Worm (Caenorhabditis elegans) whole organism, early embryonic: ENCODE data around the gene F16H6.4.

Experiments
- B0310.2 ChIP-seq: sonication (generic microtip); optimal IDR thresholded peaks from 2 replicates; lab custom pipeline; 2016; ENCODE audit warnings: mild to moderate bottlenecking, missing genetic modification characterization, missing compliant biosample characterization
- F13C5.2 ChIP-seq: sonication (generic microtip); optimal IDR thresholded peaks from 2 replicates; lab custom pipeline; 2017; ENCODE audit warnings: mild to moderate bottlenecking, missing genetic modification characterization, inconsistent platforms, missing compliant biosample characterization
- aly-1 ChIP-seq: sonication (generic microtip); optimal IDR thresholded peaks from 2 replicates; lab custom pipeline; 2016; ENCODE audit warnings: missing genetic modification characterization, missing compliant biosample characterization
- ama-1 ChIP-seq: fragments of 150-350 bp; optimal IDR thresholded peaks from 2 replicates; lab custom pipeline; 2014
- ceh-13 ChIP-seq: fragments of 200-800 bp; sonication (Bioruptor generic); optimal IDR thresholded peaks from 2 replicates; lab custom pipeline; 2018; ENCODE audit warnings: mild to moderate bottlenecking, missing genetic modification characterization, missing compliant biosample characterization
- ceh-36 ChIP-seq: sonication (generic microtip); optimal IDR thresholded peaks from 2 replicates; lab custom pipeline; 2016; ENCODE audit warnings: missing genetic modification characterization, inconsistent platforms, missing compliant biosample characterization
- ets-7 ChIP-seq: sonication (generic microtip); optimal IDR thresholded peaks from 2 replicates; lab custom pipeline; 2016; ENCODE audit warnings: missing genotype, missing genetic modification characterization, missing compliant biosample characterization
- flt-1 ChIP-seq: fragments of 200-800 bp; sonication (Bioruptor generic); IDR thresholded peaks from 2 replicates; pipeline ENCODE4 v1.3.6; 2022; ENCODE audit warnings: missing genetic modification characterization, missing compliant biosample characterization
- hmbx-1 ChIP-seq: sonication (generic microtip); optimal IDR thresholded peaks from 2 replicates; lab custom pipeline; 2016; ENCODE audit warnings: mild to moderate bottlenecking, missing genetic modification characterization, missing compliant biosample characterization
- hmg-4 ChIP-seq: fragments of 200-800 bp; sonication (Bioruptor generic); optimal IDR thresholded peaks from 2 replicates; lab custom pipeline; 2018; ENCODE audit warnings: mild to moderate bottlenecking, missing genetic modification characterization, missing compliant biosample characterization
- hnd-1 ChIP-seq: sonication (generic microtip); optimal IDR thresholded peaks from 2 replicates; lab custom pipeline; 2016; ENCODE audit warnings: missing genetic modification characterization, missing compliant biosample characterization
- pes-1 ChIP-seq: fragments of 200-800 bp; sonication (Bioruptor generic); IDR thresholded peaks from 2 replicates; pipeline ENCODE4 v1.3.6; 2022; ENCODE audit warnings: missing genetic modification reagents, missing genetic modification characterization, missing compliant biosample characterization
- scrt-1 ChIP-seq: fragments of 200-800 bp; sonication (Bioruptor generic); IDR thresholded peaks from 2 replicates; pipeline ENCODE4 v1.3.6; 2022; ENCODE audit warnings: missing genetic modification characterization, missing compliant biosample characterization
- sea-1 ChIP-seq: fragments of 200-800 bp; sonication (Bioruptor generic); conservative IDR thresholded peaks from 2 replicates; pipeline ENCODE4 v1.3.6; 2022; ENCODE audit warnings: missing genetic modification characterization, missing compliant biosample characterization
- tbx-11 ChIP-seq: fragments of 200-800 bp; sonication (Bioruptor generic); IDR thresholded peaks from 2 replicates; pipeline ENCODE4 v1.3.6; 2022; ENCODE audit warnings: missing genetic modification characterization, missing compliant biosample characterization
- tbx-37 ChIP-seq: fragments of 200-800 bp; sonication (Bioruptor generic); conservative IDR thresholded peaks from 2 replicates; pipeline ENCODE4 v1.3.6; 2022; ENCODE audit warnings: missing genetic modification reagents, missing genetic modification characterization, missing compliant biosample characterization
- tra-4 ChIP-seq: sonication (generic microtip); optimal IDR thresholded peaks from 2 replicates; lab custom pipeline; 2017; ENCODE audit warnings: missing genetic modification characterization, missing compliant biosample characterization

Gene F16H6.4

DNA sequence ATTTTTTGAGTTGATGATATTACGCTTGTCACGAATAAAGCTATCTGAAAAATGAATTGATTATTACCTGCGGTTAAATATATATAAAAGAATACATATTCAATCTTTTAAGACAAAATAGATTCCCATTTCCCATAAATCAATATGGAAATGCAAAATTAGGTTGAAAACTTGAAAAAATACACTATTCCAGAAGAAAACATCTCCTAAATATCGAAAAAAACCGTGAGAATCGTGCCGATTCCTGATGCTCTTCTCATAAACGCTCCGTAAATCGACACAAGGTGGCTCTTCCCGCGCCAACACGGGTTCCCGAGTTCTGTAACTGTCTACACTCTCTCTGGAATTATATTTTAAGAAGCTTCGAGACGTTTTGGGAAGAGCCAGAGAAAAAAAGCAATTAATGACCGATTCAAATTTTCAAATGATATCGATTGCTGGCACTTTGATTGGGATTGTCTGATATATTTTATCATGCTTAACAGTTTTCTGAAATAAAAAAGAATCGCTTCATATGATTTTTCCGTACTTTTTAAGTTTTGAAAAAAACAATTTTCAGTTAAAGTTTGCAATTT lies 38.3 kb downstream of the F16H6.4 start, which contains the start of gene R10E8.3:
Gene R10E8.3 (minus strand): TSS at position 51 of the 575 bp plus-strand sequence.
- TF ChIP-seq B0310.2 (no peak), ceh-13 (no peak), tbx-11 (GFP tag; lab: Robert Waterston, UW) (no peak), ets-7 (no peak), ama-1 (lab: Kevin White, UChicago) (no peak), hnd-1 (tag; lab: Kevin White, UChicago) (no peak), hmg-4 (GFP tag; lab: Kevin White, UChicago) (no peak)

DNA sequence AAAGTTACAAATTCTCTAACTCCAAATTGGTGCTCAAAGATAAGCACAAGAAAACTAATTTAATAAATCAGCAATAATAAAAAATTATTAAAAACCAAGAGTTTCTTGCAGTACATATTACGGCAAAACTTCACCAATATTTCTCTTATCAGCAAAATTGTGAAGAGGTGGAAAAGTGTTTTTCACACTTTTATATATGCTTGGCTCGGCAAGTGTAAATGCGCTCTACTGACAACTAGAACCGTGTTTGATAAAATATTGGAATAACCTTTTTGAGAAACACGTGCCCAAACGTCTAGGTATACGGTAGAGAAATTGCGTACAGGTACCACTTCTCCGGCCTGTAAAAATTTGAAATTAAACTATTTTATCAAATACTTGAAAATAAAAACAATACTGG lies 42.8 kb downstream of the F16H6.4 start, which contains the start of gene R10E8.8:
Gene R10E8.8 (minus strand): TSS at position 343 of the 400 bp plus-strand sequence.
- TF ChIP-seq tbx-11 (GFP tag; lab: Robert Waterston, UW) (no peak), sea-1 (GFP tag; lab: Robert Waterston, UW) (no peak), scrt-1 (GFP tag; lab: Robert Waterston, UW) (no peak), flt-1 (no peak), B0310.2 (no peak), tra-4 (no peak), tbx-37 (GFP tag; lab: Robert Waterston, UW) (no peak), pes-1 (GFP tag; lab: Robert Waterston, UW) (no peak)

DNA sequence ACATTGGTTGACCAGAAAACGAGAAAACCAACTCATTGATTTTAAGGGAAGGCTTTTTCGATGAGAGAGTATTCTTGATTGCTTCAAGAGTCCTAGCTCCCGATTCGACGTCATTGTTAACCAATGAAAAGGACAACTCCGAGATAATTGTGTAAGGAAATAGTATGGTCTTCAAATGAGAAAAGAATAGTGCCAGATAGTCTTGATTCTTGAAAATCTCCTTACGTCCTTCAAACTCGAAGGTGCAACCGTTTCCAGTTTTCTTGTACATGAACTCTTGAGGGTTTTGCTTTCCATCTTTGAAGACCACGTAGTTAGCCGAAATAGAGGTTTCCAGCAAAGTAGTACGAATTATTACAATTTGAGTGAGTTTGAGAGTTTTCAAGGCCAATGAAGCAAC lies 44.7 kb downstream of the F16H6.4 start:
- TF ChIP-seq tbx-11 (GFP tag; lab: Robert Waterston, UW): no peak
- no peak for TF ChIP-seq ceh-13
- no peak for TF ChIP-seq hnd-1 (tag; lab: Kevin White, UChicago)
- TF ChIP-seq B0310.2: no peak
- no peak for TF ChIP-seq tbx-37 (GFP tag; lab: Robert Waterston, UW)

DNA sequence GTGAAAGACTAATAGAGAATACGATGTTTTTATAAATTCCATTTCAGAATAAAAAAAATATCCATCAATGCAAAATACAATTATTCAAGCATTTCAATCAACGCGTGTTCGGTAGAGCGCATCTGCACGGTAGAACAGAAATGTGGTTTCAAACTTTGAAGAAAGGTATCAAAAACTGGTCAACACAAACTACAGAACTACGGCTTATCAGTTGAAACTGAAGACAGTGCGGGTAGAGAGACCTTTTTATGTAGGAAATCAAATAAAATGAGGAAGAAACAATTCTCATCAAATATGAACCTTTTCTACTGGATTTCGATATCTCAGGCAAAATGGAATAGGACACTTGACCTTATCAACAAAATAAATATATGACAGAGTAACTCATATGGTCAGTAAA lies 45.9 kb downstream of the F16H6.4 start:
- TF ChIP-seq ceh-13: no peak
- TF ChIP-seq tbx-37 (GFP tag; lab: Robert Waterston, UW): no peak

DNA sequence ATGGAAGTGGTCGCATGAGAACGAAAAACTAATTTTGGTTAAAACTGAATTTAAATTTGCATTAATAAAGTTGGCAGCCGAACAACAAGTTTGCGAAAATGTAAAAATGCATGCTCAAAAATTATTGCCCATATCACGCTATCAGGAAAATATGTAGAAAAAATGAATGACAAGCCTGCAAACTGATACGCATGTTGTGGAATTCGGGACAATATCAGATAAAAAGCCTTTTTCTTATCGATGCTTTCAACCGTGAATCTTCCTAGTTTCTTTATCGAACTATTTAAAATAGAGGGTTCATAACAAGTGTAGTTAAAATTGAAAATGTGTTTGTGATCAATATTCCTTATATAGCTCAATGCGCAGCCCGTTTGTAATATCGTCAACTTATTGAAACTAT lies 47.6 kb downstream of the F16H6.4 start:
- TF ChIP-seq hmbx-1 (tag; lab: Kevin White, UChicago) (no peak), flt-1 (no peak), F13C5.2 (no peak), ama-1 (lab: Kevin White, UChicago) (no peak), tra-4 (no peak), B0310.2 (no peak), pes-1 (GFP tag; lab: Robert Waterston, UW) (no peak), tbx-37 (GFP tag; lab: Robert Waterston, UW) (no peak), scrt-1 (GFP tag; lab: Robert Waterston, UW) (no peak), ceh-13 (no peak), ceh-36 (tag; lab: Kevin White, UChicago) (no peak), hmg-4 (GFP tag; lab: Kevin White, UChicago) (no peak), ets-7 (no peak), tbx-11 (GFP tag; lab: Robert Waterston, UW) (no peak), hnd-1 (tag; lab: Kevin White, UChicago) (no peak), aly-1 (no peak), sea-1 (GFP tag; lab: Robert Waterston, UW) (no peak)

DNA sequence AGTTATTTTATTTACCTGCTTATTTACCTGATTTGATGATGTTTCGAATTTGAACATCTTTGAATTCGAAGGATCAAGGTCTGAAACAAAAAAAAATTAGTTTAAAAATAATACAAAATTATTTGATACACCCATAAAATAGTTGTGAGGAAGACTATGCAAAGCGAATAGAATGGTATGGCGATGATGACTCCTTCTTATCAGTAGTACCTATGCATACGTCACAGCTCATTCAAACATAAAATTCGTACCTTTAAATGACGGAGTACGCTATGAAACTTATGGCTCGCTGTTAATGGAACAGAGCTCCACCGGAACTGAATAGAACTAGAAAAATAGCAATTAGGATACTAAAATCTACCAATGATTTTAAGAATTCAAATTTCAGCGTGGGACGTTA lies 53.7 kb downstream of the F16H6.4 start, which contains the start of gene R10E8.1:
Gene R10E8.1 (minus strand): TSS at position 178 of the 400 bp plus-strand sequence.
- TF ChIP-seq B0310.2 (no peak), ama-1 (lab: Kevin White, UChicago) (no peak), hmg-4 (GFP tag; lab: Kevin White, UChicago) (no peak), hnd-1 (tag; lab: Kevin White, UChicago) (no peak), tbx-11 (GFP tag; lab: Robert Waterston, UW) (no peak), F13C5.2 (no peak), hmbx-1 (tag; lab: Kevin White, UChicago) (no peak), ceh-13 (no peak), tbx-37 (GFP tag; lab: Robert Waterston, UW) (no peak), sea-1 (GFP tag; lab: Robert Waterston, UW) (no peak), aly-1 (no peak), tra-4 (no peak), scrt-1 (GFP tag; lab: Robert Waterston, UW) (no peak), ets-7 (no peak), flt-1 (no peak)

DNA sequence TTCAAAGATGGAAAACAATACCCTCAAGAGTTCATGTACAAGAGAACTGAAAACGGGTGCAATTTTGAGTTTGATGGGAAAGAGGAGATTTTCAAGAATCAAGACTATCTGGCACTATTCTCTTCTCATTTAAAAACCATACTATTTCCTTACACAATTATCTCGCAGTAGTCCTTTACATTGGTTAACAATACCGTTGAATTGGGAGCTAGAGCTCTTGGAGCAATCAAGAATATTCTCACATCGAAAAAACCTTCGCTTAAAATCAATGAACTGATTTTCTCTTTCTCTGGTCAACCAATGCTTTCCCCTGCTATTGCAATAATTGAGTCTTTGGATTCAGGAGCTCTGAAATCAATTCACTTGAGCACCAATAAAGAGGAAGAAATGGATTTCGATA lies 55.0 kb downstream of the F16H6.4 start, which contains the start of gene R10E8.2:
Gene R10E8.2 (plus strand): TSS at position 301 of the 400 bp plus-strand sequence.
- TF ChIP-seq ama-1 (lab: Kevin White, UChicago) (no peak), sea-1 (GFP tag; lab: Robert Waterston, UW) (no peak), ceh-36 (tag; lab: Kevin White, UChicago) (no peak), tbx-11 (GFP tag; lab: Robert Waterston, UW) (no peak), flt-1 (no peak), pes-1 (GFP tag; lab: Robert Waterston, UW) (no peak), ets-7 (no peak), aly-1 (no peak), tra-4 (no peak), tbx-37 (GFP tag; lab: Robert Waterston, UW) (no peak), F13C5.2 (no peak)

DNA sequence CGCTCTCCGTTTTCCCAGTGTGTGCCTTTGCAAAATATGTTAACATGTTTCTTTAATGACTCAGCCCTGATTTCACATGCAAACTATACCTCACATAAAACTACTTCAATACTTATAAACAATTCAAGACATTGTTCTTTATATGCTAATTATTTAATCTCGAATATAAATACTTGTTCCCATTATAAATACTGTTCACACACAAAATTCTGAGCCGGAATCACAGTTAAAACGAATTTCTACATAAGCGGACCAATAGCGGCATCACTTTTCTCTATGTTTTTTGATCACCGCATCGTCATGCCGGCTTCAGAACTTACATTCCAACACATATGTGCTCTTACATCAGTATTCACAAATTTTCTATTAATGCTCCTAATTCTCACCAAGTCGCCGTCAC lies 56.0 kb downstream of the F16H6.4 start, which contains the start of gene R10E8.5:
Gene R10E8.5 (plus strand): TSS at position 301 of the 400 bp plus-strand sequence.
- no peak for TF ChIP-seq tbx-37 (GFP tag; lab: Robert Waterston, UW)
- no peak for TF ChIP-seq ceh-13
- no peak for TF ChIP-seq pes-1 (GFP tag; lab: Robert Waterston, UW)
- TF ChIP-seq tbx-11 (GFP tag; lab: Robert Waterston, UW): no peak
- no peak for TF ChIP-seq ets-7
- TF ChIP-seq scrt-1 (GFP tag; lab: Robert Waterston, UW): no peak
- TF ChIP-seq hmg-4 (GFP tag; lab: Kevin White, UChicago): no peak
- TF ChIP-seq hnd-1 (tag; lab: Kevin White, UChicago): no peak
- TF ChIP-seq B0310.2: no peak
- no peak for TF ChIP-seq ama-1 (lab: Kevin White, UChicago)
